Worm (Caenorhabditis elegans): ENCODE data around the gene rpc-1.

rpc-1 gene

ce11 chrIV:7166553-7166952 lies 1.0 kb upstream of the rpc-1 start, which contains the start of gene C42D4.18 (continued):
- TF ChIP-seq tbx-2 (tag; optimal IDR thresholded peaks at IDR 0.05) = no peak
- TF ChIP-seq fkh-4 (tag; optimal IDR thresholded peaks at IDR 0.05; ENCODE audit: borderline replicate concordance) = no peak
- TF ChIP-seq ceh-82 (tag; optimal IDR thresholded peaks at IDR 0.05) = peak in 1 of 3 experiments; percentile 31
- no peak for TF ChIP-seq ces-1 (GFP tag; optimal IDR thresholded peaks at IDR 0.05)
- TF ChIP-seq ceh-63 (GFP tag; optimal IDR thresholded peaks at IDR 0.05) = no peak
- TF ChIP-seq unc-130 (tag; optimal IDR thresholded peaks at IDR 0.05) = no peak
- TF ChIP-seq blmp-1 (tag; optimal IDR thresholded peaks at IDR 0.05) = no peak
- peak; percentile 37 for TF ChIP-seq fkh-8 (tag; optimal IDR thresholded peaks at IDR 0.05)
- no peak for TF ChIP-seq aly-2 (tag; optimal IDR thresholded peaks at IDR 0.05)
- no peak for TF ChIP-seq zip-4 (GFP tag; optimal IDR thresholded peaks at IDR 0.05)
- no peak for TF ChIP-seq fkh-10 (GFP tag; optimal IDR thresholded peaks at IDR 0.05)
- TF ChIP-seq nhr-11 (tag; optimal IDR thresholded peaks at IDR 0.05) = no peak
- TF ChIP-seq nhr-76 (tag; optimal IDR thresholded peaks at IDR 0.05) = no peak
- no peak for TF ChIP-seq nhr-237 (tag; optimal IDR thresholded peaks at IDR 0.05)
- TF ChIP-seq nhr-20 (tag; optimal IDR thresholded peaks at IDR 0.05) = no peak
- TF ChIP-seq jun-1 (tag; optimal IDR thresholded peaks at IDR 0.05) = no peak
- TF ChIP-seq lin-35 (GFP tag; optimal IDR thresholded peaks at IDR 0.05) = no peak
- no peak for TF ChIP-seq ama-1 (optimal IDR thresholded peaks at IDR 0.05)
- TF ChIP-seq ets-5 (GFP tag; IDR thresholded peaks at IDR 0.05) = no peak
- TF ChIP-seq mdl-1 (tag; optimal IDR thresholded peaks at IDR 0.05) = peak in 1 of 2 experiments; percentile 29
- TF ChIP-seq nhr-19 (GFP tag; conservative IDR thresholded peaks at IDR 0.05) = no peak
- no peak for TF ChIP-seq mab-9 (GFP tag; IDR thresholded peaks at IDR 0.05)
- no peak for TF ChIP-seq pag-3 (tag; optimal IDR thresholded peaks at IDR 0.05; ENCODE audit: borderline replicate concordance, insufficient read depth)
- TF ChIP-seq nhr-28 (tag; optimal IDR thresholded peaks at IDR 0.05) = no peak
- no peak for TF ChIP-seq zag-1 (tag; optimal IDR thresholded peaks at IDR 0.05)
- TF ChIP-seq vab-15 (tag; optimal IDR thresholded peaks at IDR 0.05) = no peak
- TF ChIP-seq ztf-4 (tag; optimal IDR thresholded peaks at IDR 0.05) = no peak
- no peak for TF ChIP-seq ceh-8 (GFP tag; optimal IDR thresholded peaks at IDR 0.05)
- TF ChIP-seq pax-3 (tag; optimal IDR thresholded peaks at IDR 0.05) = no peak
- no peak for TF ChIP-seq unc-86 (tag; optimal IDR thresholded peaks at IDR 0.05)
- no peak for TF ChIP-seq nhr-12 (tag; optimal IDR thresholded peaks at IDR 0.05)

- TF ChIP-seq ceh-82 (tag; optimal IDR thresholded peaks at IDR 0.05) (no peak), egl-27 (tag; optimal IDR thresholded peaks at IDR 0.05) (no peak), efl-1 (optimal IDR thresholded peaks at IDR 0.05) (peak in 1 of 2 experiments; percentile 92), efl-1 (GFP tag; optimal IDR thresholded peaks at IDR 0.05 in 1 of 2) (no peak), nhr-76 (tag; optimal IDR thresholded peaks at IDR 0.05) (no peak), ama-1 (optimal IDR thresholded peaks at IDR 0.05) (no peak), Y116A8C.19 (tag; optimal IDR thresholded peaks at IDR 0.05; ENCODE audit: borderline replicate concordance) (no peak), nhr-12 (tag; optimal IDR thresholded peaks at IDR 0.05) (no peak), C16A3.4 (tag; optimal IDR thresholded peaks at IDR 0.05) (no peak)
These were observed 6.0 kb downstream of the rpc-1 start for ce11 chrIV:7159586-7159985.

ce11 chrIV:7158161-7158560 lies 7.4 kb downstream of the rpc-1 start:
- no peak for TF ChIP-seq pag-3 (tag; optimal IDR thresholded peaks at IDR 0.05; ENCODE audit: borderline replicate concordance, insufficient read depth)
- TF ChIP-seq unc-30 (tag; optimal IDR thresholded peaks at IDR 0.05) = no peak
- TF ChIP-seq egl-27 (tag; optimal IDR thresholded peaks at IDR 0.05) = no peak
- no peak for TF ChIP-seq lin-13 (GFP tag; optimal IDR thresholded peaks at IDR 0.05)
- no peak for TF ChIP-seq snpc-4 (tag; optimal IDR thresholded peaks at IDR 0.05)
- no peak for TF ChIP-seq sptf-1 (tag; optimal IDR thresholded peaks at IDR 0.05)
- no peak for TF ChIP-seq lin-15B (tag; optimal IDR thresholded peaks at IDR 0.05)
- TF ChIP-seq dsc-1 (tag; optimal IDR thresholded peaks at IDR 0.05) = no peak
- TF ChIP-seq fkh-4 (tag; optimal IDR thresholded peaks at IDR 0.05; ENCODE audit: borderline replicate concordance) = no peak
- no peak for TF ChIP-seq nhr-20 (tag; optimal IDR thresholded peaks at IDR 0.05)
- no peak for TF ChIP-seq nhr-11 (tag; optimal IDR thresholded peaks at IDR 0.05)
- no peak for TF ChIP-seq unc-62 (GFP tag; optimal IDR thresholded peaks at IDR 0.05)
- TF ChIP-seq nhr-76 (tag; optimal IDR thresholded peaks at IDR 0.05) = no peak
- TF ChIP-seq hlh-4 (tag; optimal IDR thresholded peaks at IDR 0.05) = no peak
- TF ChIP-seq nhr-237 (tag; optimal IDR thresholded peaks at IDR 0.05) = no peak
- TF ChIP-seq fos-1 (tag; optimal IDR thresholded peaks at IDR 0.05) = no peak
- no peak for TF ChIP-seq mef-2 (tag; optimal IDR thresholded peaks at IDR 0.05)
- TF ChIP-seq fkh-8 (tag; optimal IDR thresholded peaks at IDR 0.05) = no peak
